Fruit fly (Drosophila melanogaster) whole organism, embryonic: ENCODE measurements around the gene opa.
A peak's percentile ranks its signal among the peaks of the same experiment; 100 is the strongest.

Experiments used
- Adf1 ChIP-seq: fragments of 200-800 bp; sonication (Bioruptor generic); IDR thresholded peaks from 2 replicates; pipeline ENCODE4 v1.3.6; 2022; ENCODE audit warnings: missing biosample characterization, missing genetic modification characterization
- Atf-2 ChIP-seq: fragments of 200-800 bp; sonication (Bioruptor generic); optimal IDR thresholded peaks from 2 replicates; lab custom pipeline; 2016; ENCODE audit warnings: missing biosample characterization, missing genetic modification characterization
- B-H1 ChIP-seq: fragments of 200-800 bp; sonication (Bioruptor generic); IDR thresholded peaks from 3 replicates; pipeline ENCODE4 v1.3.6; 2022; ENCODE audit warnings: missing biosample characterization, missing genetic modification characterization
- CG11093 ChIP-seq: fragments of 200-800 bp; sonication (Bioruptor generic); IDR thresholded peaks from 3 replicates; pipeline ENCODE4 v1.3.6; 2022; ENCODE audit warnings: missing biosample characterization, missing genetic modification characterization
- CG11504 ChIP-seq: fragments of 200-800 bp; sonication (Bioruptor generic); optimal IDR thresholded peaks from 3 replicates; lab custom pipeline; 2019; ENCODE audit warnings: missing biosample characterization, mild to moderate bottlenecking, missing genetic modification characterization, moderate library complexity
- CG13287 ChIP-seq: fragments of 200-800 bp; sonication (Bioruptor generic); IDR thresholded peaks from 2 replicates; pipeline ENCODE4 v1.3.6; 2022; ENCODE audit warnings: missing biosample characterization, missing genetic modification characterization; ENCODE audit not compliant: partially characterized antibody
- CG14965 ChIP-seq: fragments of 200-800 bp; sonication (Bioruptor generic); optimal IDR thresholded peaks from 2 replicates; lab custom pipeline; 2016; ENCODE audit warnings: missing biosample characterization, missing genetic modification characterization, borderline replicate concordance
- CG15601 ChIP-seq: fragments of 200-800 bp; sonication (Bioruptor generic); optimal IDR thresholded peaks from 3 replicates; lab custom pipeline; 2019; ENCODE audit warnings: missing biosample characterization, mild to moderate bottlenecking, missing genetic modification characterization, moderate library complexity
- CG1647 ChIP-seq: fragments of 200-800 bp; sonication (Bioruptor generic); optimal IDR thresholded peaks from 3 replicates; lab custom pipeline; 2016; ENCODE audit warnings: missing biosample characterization, missing genetic modification characterization
- CG16863 ChIP-seq: fragments of 200-800 bp; sonication (Bioruptor generic); optimal IDR thresholded peaks from 3 replicates; lab custom pipeline; 2016; ENCODE audit warnings: missing biosample characterization, missing genetic modification characterization
- CG18619 ChIP-seq: fragments of 200-800 bp; sonication (Bioruptor generic); optimal IDR thresholded peaks from 3 replicates; lab custom pipeline; 2017; ENCODE audit warnings: missing biosample characterization, mild to moderate bottlenecking, missing genetic modification characterization
- CG18764 ChIP-seq: fragments of 200-800 bp; sonication (Bioruptor generic); optimal IDR thresholded peaks from 3 replicates; lab custom pipeline; 2016; ENCODE audit warnings: missing biosample characterization, missing genetic modification characterization
- CG33213 ChIP-seq: fragments of 200-800 bp; sonication (Bioruptor generic); optimal IDR thresholded peaks from 3 replicates; lab custom pipeline; 2016; ENCODE audit warnings: missing biosample characterization, missing genetic modification characterization
- CG34422 ChIP-seq: fragments of 200-800 bp; sonication (Bioruptor generic); IDR thresholded peaks from 3 replicates; pipeline ENCODE4 v1.3.6; 2022; ENCODE audit warnings: missing biosample characterization, missing genetic modification characterization
- CG3847 ChIP-seq: fragments of 200-800 bp; sonication (Bioruptor generic); IDR thresholded peaks from 2 replicates; pipeline ENCODE4 v1.3.6; 2022; ENCODE audit warnings: missing biosample characterization, missing genetic modification characterization
- CG4328 ChIP-seq: fragments of 200-800 bp; sonication (Bioruptor generic); optimal IDR thresholded peaks from 3 replicates; lab custom pipeline; 2017; ENCODE audit warnings: missing biosample characterization, missing genetic modification reagents, missing genetic modification characterization
- CG6683 ChIP-seq: fragments of 200-800 bp; sonication (Bioruptor generic); optimal IDR thresholded peaks from 2 replicates; lab custom pipeline; 2017; ENCODE audit warnings: missing biosample characterization, mild to moderate bottlenecking, missing genetic modification characterization, missing genetic modification reagents
- CG7745 ChIP-seq: fragments of 200-800 bp; sonication (Bioruptor generic); optimal IDR thresholded peaks from 2 replicates; lab custom pipeline; 2018; ENCODE audit warnings: missing biosample characterization, mild to moderate bottlenecking, missing genetic modification characterization, moderate library complexity
- CG8924 ChIP-seq: fragments of 200-800 bp; optimal IDR thresholded peaks from 3 replicates; lab custom pipeline; 2019; ENCODE audit warnings: missing biosample characterization, mild to moderate bottlenecking, missing genetic modification characterization, moderate library complexity
- D19B ChIP-seq: fragments of 200-800 bp; sonication (Bioruptor generic); optimal IDR thresholded peaks from 2 replicates; lab custom pipeline; 2017; ENCODE audit warnings: missing biosample characterization, mild to moderate bottlenecking, missing genetic modification characterization
- Dad ChIP-seq: fragments of 200-800 bp; sonication (Bioruptor generic); optimal IDR thresholded peaks from 3 replicates; lab custom pipeline; 2016; ENCODE audit warnings: missing biosample characterization, missing genetic modification characterization
- Eip74EF ChIP-seq, 2 experiments: fragments of 200-800 bp in 1 of 2; fragments of >200 bp in 1 of 2; sonication (Bioruptor generic) in 1 of 2; optimal IDR thresholded peaks; 2 replicates each; lab custom pipeline; 2017 to 2019; ENCODE audit warnings: missing biosample characterization in 2 of 2, missing genetic modification characterization in 2 of 2, mild to moderate bottlenecking in 1 of 2, moderate library complexity in 1 of 2
- HLH3B ChIP-seq: fragments of 200-800 bp; sonication (Bioruptor generic); IDR thresholded peaks from 2 replicates; pipeline ENCODE4 v1.3.6; 2022; ENCODE audit warnings: missing biosample characterization, missing genetic modification characterization
- Hand ChIP-seq: fragments of 200-800 bp; sonication (Bioruptor generic); optimal IDR thresholded peaks from 2 replicates; lab custom pipeline; 2017; ENCODE audit warnings: mild to moderate bottlenecking, missing biosample characterization, missing genetic modification reagents, missing genetic modification characterization
- HmgZ ChIP-seq: fragments of 200-800 bp; sonication (Bioruptor generic); optimal IDR thresholded peaks from 2 replicates; lab custom pipeline; 2018; ENCODE audit warnings: missing biosample characterization, mild to moderate bottlenecking, missing genetic modification characterization
- Hr3 ChIP-seq: fragments of 200-800 bp; sonication (Bioruptor generic); optimal IDR thresholded peaks from 3 replicates; lab custom pipeline; 2016; ENCODE audit warnings: missing biosample characterization, missing genetic modification characterization
- Hr78 ChIP-seq, 2 experiments: fragments of 200-800 bp in 1 of 2; fragments of >200 bp in 1 of 2; sonication (Bioruptor generic) in 1 of 2; optimal IDR thresholded peaks; 2 replicates each; lab custom pipeline; 2017 to 2019; ENCODE audit warnings: missing biosample characterization in 2 of 2, missing genetic modification characterization in 2 of 2, mild to moderate bottlenecking in 1 of 2, moderate library complexity in 1 of 2
- Mad ChIP-seq: fragments of 200-800 bp; sonication (Bioruptor generic); optimal IDR thresholded peaks from 2 replicates; lab custom pipeline; 2016; ENCODE audit warnings: missing biosample characterization, missing genetic modification characterization
- Max ChIP-seq: fragments of 200-800 bp; sonication (Bioruptor generic); optimal IDR thresholded peaks from 2 replicates; lab custom pipeline; 2016; ENCODE audit warnings: missing biosample characterization, mild to moderate bottlenecking, missing genetic modification characterization
- Oaz ChIP-seq: fragments of 200-800 bp; sonication (Bioruptor generic); IDR thresholded peaks from 2 replicates; pipeline ENCODE4 v1.3.6; 2022; ENCODE audit warnings: missing biosample characterization, missing genetic modification characterization
- Ravus ChIP-seq: fragments of 200-800 bp; sonication (Bioruptor generic); IDR thresholded peaks from 2 replicates; pipeline ENCODE4 v1.3.6; 2022; ENCODE audit warnings: missing biosample characterization, missing genetic modification characterization
- Spps ChIP-seq: fragments of 200-800 bp; sonication (Bioruptor generic); optimal IDR thresholded peaks from 2 replicates; lab custom pipeline; 2018; ENCODE audit warnings: missing biosample characterization, mild to moderate bottlenecking, missing genetic modification characterization
- ac ChIP-seq: fragments of 200-800 bp; sonication (Bioruptor generic); optimal IDR thresholded peaks from 3 replicates; lab custom pipeline; 2017; ENCODE audit warnings: missing biosample characterization, mild to moderate bottlenecking, missing genetic modification characterization
- ara ChIP-seq: fragments of 200-800 bp; sonication (Bioruptor generic); IDR thresholded peaks from 2 replicates; pipeline ENCODE4 v1.3.6; 2022; ENCODE audit warnings: missing biosample characterization, missing genetic modification characterization
- ase ChIP-seq: fragments of 200-800 bp; sonication (Bioruptor generic); IDR thresholded peaks from 3 replicates; pipeline ENCODE4 v1.3.6; 2022; ENCODE audit warnings: missing biosample characterization, missing genetic modification characterization
- bsh ChIP-seq, 2 experiments: fragments of 200-800 bp; sonication (Bioruptor generic); optimal IDR thresholded peaks; 2 replicates each; lab custom pipeline; 2017 to 2018; ENCODE audit warnings: mild to moderate bottlenecking in 2 of 2, missing biosample characterization in 2 of 2, missing genetic modification characterization in 2 of 2, moderate library complexity in 1 of 2
- chinmo ChIP-seq: fragments of 200-800 bp; sonication (Bioruptor generic); IDR thresholded peaks from 4 replicates; pipeline ENCODE4 v1.3.6; 2022; ENCODE audit warnings: missing biosample characterization, missing genetic modification characterization; ENCODE audit not compliant: partially characterized antibody
- chn ChIP-seq: fragments of 200-800 bp; sonication (Bioruptor generic); optimal IDR thresholded peaks from 2 replicates; lab custom pipeline; 2016; ENCODE audit warnings: missing biosample characterization, missing genetic modification characterization
- gcm ChIP-seq: fragments of 200-800 bp; sonication (Bioruptor generic); optimal IDR thresholded peaks from 2 replicates; lab custom pipeline; 2019; ENCODE audit warnings: missing biosample characterization, mild to moderate bottlenecking, missing genetic modification characterization, moderate library complexity
- grau ChIP-seq: fragments of 200-800 bp; optimal IDR thresholded peaks from 3 replicates; lab custom pipeline; 2019; ENCODE audit warnings: missing biosample characterization, mild to moderate bottlenecking, missing genetic modification characterization, moderate library complexity
- her ChIP-seq: fragments of 200-800 bp; sonication (Bioruptor generic); optimal IDR thresholded peaks from 2 replicates; lab custom pipeline; 2016; ENCODE audit warnings: missing biosample characterization, missing genetic modification characterization
- klu ChIP-seq: fragments of 200-800 bp; sonication (Bioruptor generic); IDR thresholded peaks from 2 replicates; pipeline ENCODE4 v1.3.6; 2022; ENCODE audit warnings: missing biosample characterization, missing genetic modification characterization
- onecut ChIP-seq: fragments of 200-800 bp; sonication (Bioruptor generic); IDR thresholded peaks from 2 replicates; pipeline ENCODE4 v1.3.6; 2022; ENCODE audit warnings: missing biosample characterization, missing genetic modification characterization
- pb ChIP-seq: fragments of 200-800 bp; sonication (Bioruptor generic); optimal IDR thresholded peaks from 3 replicates; lab custom pipeline; 2016; ENCODE audit warnings: missing biosample characterization, missing genetic modification characterization
- peb ChIP-seq: fragments of 200-800 bp; sonication (Bioruptor generic); IDR thresholded peaks from 2 replicates; pipeline ENCODE4 v1.3.6; 2022; ENCODE audit warnings: missing biosample characterization, missing genetic modification characterization
- pita ChIP-seq: fragments of 200-800 bp; sonication (Bioruptor generic); optimal IDR thresholded peaks from 2 replicates; lab custom pipeline; 2017; ENCODE audit warnings: missing biosample characterization, mild to moderate bottlenecking, missing genetic modification characterization
- ranshi ChIP-seq: fragments of 200-800 bp; sonication (Bioruptor generic); IDR thresholded peaks from 2 replicates; pipeline ENCODE4 v1.3.6; 2022; ENCODE audit warnings: missing biosample characterization, missing genetic modification characterization
- scrt ChIP-seq: fragments of 200-800 bp; sonication (Bioruptor generic); optimal IDR thresholded peaks from 2 replicates; lab custom pipeline; 2018; ENCODE audit warnings: missing biosample characterization, mild to moderate bottlenecking, missing genetic modification characterization, moderate library complexity
- sd ChIP-seq: fragments of 200-800 bp; sonication (Bioruptor generic); optimal IDR thresholded peaks from 3 replicates; lab custom pipeline; 2018; ENCODE audit warnings: missing biosample characterization, mild to moderate bottlenecking, missing genetic modification characterization, moderate library complexity
- z ChIP-seq: fragments of 200-800 bp; sonication (Bioruptor generic); IDR thresholded peaks from 3 replicates; pipeline ENCODE4 v1.3.6; 2022; ENCODE audit warnings: missing biosample characterization, missing genetic modification characterization

opa gene

DNA sequence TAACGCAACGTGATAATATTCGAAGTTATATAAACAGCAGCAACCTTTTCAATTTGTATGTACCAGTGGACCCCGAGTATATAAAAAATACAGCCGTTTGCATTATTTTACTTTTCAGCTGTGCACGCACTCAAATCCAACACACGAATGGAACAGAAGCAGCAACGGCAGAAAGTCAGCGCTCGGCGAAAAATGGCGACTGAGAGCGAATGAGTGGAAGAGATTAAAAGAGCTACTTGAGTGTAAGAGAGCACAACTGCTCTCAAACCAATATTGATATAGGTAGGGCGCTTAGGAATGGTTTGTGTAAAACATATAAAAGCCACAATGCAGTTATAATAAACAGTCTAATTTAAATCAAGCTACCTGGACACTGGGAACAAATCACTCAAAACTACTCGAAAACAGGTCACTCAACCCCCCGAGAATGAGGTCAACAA lies 46.3 kb upstream of the opa start (continued):
- TF ChIP-seq CG13287 (GFP tag; lab: Robert Waterston, UW), result peak; percentile 42; the same call in 1 of the 2 replicates
- peak; percentile 32 for TF ChIP-seq grau (tag; lab: Kevin White, UChicago)
- TF ChIP-seq chinmo (GFP tag; lab: Robert Waterston, UW), result peak; percentile 82; the same call in 1 of the 4 replicates
- TF ChIP-seq CG11504, result peak; percentile 50
- peak; percentile 70 for TF ChIP-seq CG16863
- TF ChIP-seq CG18619 (GFP tag; lab: Kevin White, UChicago), result peak; percentile 42
- peak; percentile 69 for TF ChIP-seq Hand
- TF ChIP-seq HLH3B, result peak; percentile 39; the same call in 1 of the 2 replicates
- no peak for TF ChIP-seq ranshi (GFP tag; lab: Robert Waterston, UW)
- TF ChIP-seq CG15601 (tag; lab: Kevin White, UChicago), result peak; percentile 78
- TF ChIP-seq CG33213 (GFP tag; lab: Kevin White, UChicago), result peak; percentile 69
- peak; percentile 59 for TF ChIP-seq scrt (GFP tag; lab: Kevin White, UChicago)
- no peak for TF ChIP-seq peb (GFP tag; lab: Robert Waterston, UW)
- TF ChIP-seq Hr3, result no peak
- peak; percentile 59 for TF ChIP-seq CG6683 (GFP tag; lab: Kevin White, UChicago)
- peak in 1 of 2 experiments; percentile 67 for TF ChIP-seq Eip74EF (GFP tag; optimal IDR thresholded peaks at IDR 0.05; lab: Kevin White, UChicago)
- no peak; the same call in 1 of the 2 replicates for TF ChIP-seq Adf1
- no peak for TF ChIP-seq Dad
- peak; percentile 42 for TF ChIP-seq HmgZ
- peak; percentile 64 for TF ChIP-seq Max (GFP tag; lab: Kevin White, UChicago)
- no peak for TF ChIP-seq pita
- peak; percentile 35 for TF ChIP-seq Atf-2
- TF ChIP-seq CG34422 (GFP tag; lab: Robert Waterston, UW), result peak; percentile 70; the same call in 1 of the 3 replicates
- TF ChIP-seq CG8924 (tag; lab: Kevin White, UChicago), result peak; percentile 84
- TF ChIP-seq B-H1, result no peak; the same call in 2 of the 3 replicates
- TF ChIP-seq Spps (tag; lab: Kevin White, UChicago), result peak; percentile 5
- peak; percentile 66 for TF ChIP-seq her (GFP tag; lab: Kevin White, UChicago)
- TF ChIP-seq sd (tag; lab: Kevin White, UChicago), result no peak
- TF ChIP-seq CG3847 (GFP tag; lab: Robert Waterston, UW), result no peak
- TF ChIP-seq CG14965 (GFP tag; lab: Kevin White, UChicago), result peak; percentile 67
- TF ChIP-seq CG7745 (tag; lab: Kevin White, UChicago), result peak; percentile 5
- peak; percentile 55 for TF ChIP-seq CG1647 (GFP tag; lab: Kevin White, UChicago)
- TF ChIP-seq gcm (GFP tag; lab: Kevin White, UChicago), result peak; percentile 70
- peak; percentile 98 for TF ChIP-seq z (GFP tag; lab: Robert Waterston, UW)
- peak; percentile 15 to 66 for TF ChIP-seq bsh (GFP tag; optimal IDR thresholded peaks at IDR 0.05; lab: Kevin White, UChicago)
- TF ChIP-seq klu (GFP tag; lab: Robert Waterston, UW), result no peak
- TF ChIP-seq CG18764 (GFP tag; lab: Kevin White, UChicago), result peak; percentile 57
- TF ChIP-seq Hr78 (GFP tag; optimal IDR thresholded peaks at IDR 0.05; lab: Kevin White, UChicago), result no peak
- TF ChIP-seq ac (GFP tag; lab: Kevin White, UChicago), result peak; percentile 71
- TF ChIP-seq D19B (GFP tag; lab: Kevin White, UChicago), result no peak
- peak; percentile 47 for TF ChIP-seq chn (GFP tag; lab: Kevin White, UChicago)
- TF ChIP-seq onecut, result peak; percentile 69
- TF ChIP-seq Oaz (GFP tag; lab: Robert Waterston, UW), result no peak
- TF ChIP-seq CG11093 (GFP tag; lab: Robert Waterston, UW), result no peak
- TF ChIP-seq pb (GFP tag; lab: Kevin White, UChicago), result peak; percentile 44
- TF ChIP-seq CG4328, result peak; percentile 49
- peak; percentile 24 for TF ChIP-seq Mad
- TF ChIP-seq Ravus (GFP tag; lab: Robert Waterston, UW), result no peak
- no peak for TF ChIP-seq ara (GFP tag; lab: Robert Waterston, UW)
- peak; percentile 14; the same call in 1 of the 3 replicates for TF ChIP-seq ase (GFP tag; lab: Robert Waterston, UW)
